Worm (Caenorhabditis elegans): ENCODE data around the gene C39H7.4.

ce11 chrIV:5655966-5656389 is 41.6 kb upstream of the C39H7.4 start:
- TF ChIP-seq him-1 (tag; optimal IDR thresholded peaks at IDR 0.05) (no peak), F39B2.1 (GFP tag; IDR thresholded peaks at IDR 0.05) (no peak), zim-3 (tag; optimal IDR thresholded peaks at IDR 0.05) (no peak), rec-8 (tag; optimal IDR thresholded peaks at IDR 0.05) (no peak), K12H6.12 (tag; optimal IDR thresholded peaks at IDR 0.05) (no peak), F49E8.2 (tag; optimal IDR thresholded peaks at IDR 0.05; ENCODE audit: insufficient read depth) (no peak)

Measured in whole organism, young adult.